Fruit fly (Drosophila melanogaster) whole organism: ENCODE measurements around the gene RpL26.

Source experiments
- CG8478 ChIP-seq: fragments of >200 bp; optimal IDR thresholded peaks from 2 replicates; lab custom pipeline; 2018; ENCODE audit warnings: inconsistent platforms
- Dll ChIP-seq: fragments of >200 bp; optimal IDR thresholded peaks from 2 replicates; lab custom pipeline; 2017
- EcR ChIP-seq, 2 experiments: fragments of >200 bp; optimal IDR thresholded peaks; 2 replicates each; lab custom pipeline; 2017; ENCODE audit warnings: missing biosample characterization in 2 of 2, missing genetic modification characterization in 2 of 2, missing genetic modification reagents in 2 of 2
- pan ChIP-seq: fragments of >200 bp; optimal IDR thresholded peaks from 2 replicates; lab custom pipeline; 2017
- psq ChIP-seq: fragments of >200 bp; optimal IDR thresholded peaks from 2 replicates; lab custom pipeline; 2017

DNA sequence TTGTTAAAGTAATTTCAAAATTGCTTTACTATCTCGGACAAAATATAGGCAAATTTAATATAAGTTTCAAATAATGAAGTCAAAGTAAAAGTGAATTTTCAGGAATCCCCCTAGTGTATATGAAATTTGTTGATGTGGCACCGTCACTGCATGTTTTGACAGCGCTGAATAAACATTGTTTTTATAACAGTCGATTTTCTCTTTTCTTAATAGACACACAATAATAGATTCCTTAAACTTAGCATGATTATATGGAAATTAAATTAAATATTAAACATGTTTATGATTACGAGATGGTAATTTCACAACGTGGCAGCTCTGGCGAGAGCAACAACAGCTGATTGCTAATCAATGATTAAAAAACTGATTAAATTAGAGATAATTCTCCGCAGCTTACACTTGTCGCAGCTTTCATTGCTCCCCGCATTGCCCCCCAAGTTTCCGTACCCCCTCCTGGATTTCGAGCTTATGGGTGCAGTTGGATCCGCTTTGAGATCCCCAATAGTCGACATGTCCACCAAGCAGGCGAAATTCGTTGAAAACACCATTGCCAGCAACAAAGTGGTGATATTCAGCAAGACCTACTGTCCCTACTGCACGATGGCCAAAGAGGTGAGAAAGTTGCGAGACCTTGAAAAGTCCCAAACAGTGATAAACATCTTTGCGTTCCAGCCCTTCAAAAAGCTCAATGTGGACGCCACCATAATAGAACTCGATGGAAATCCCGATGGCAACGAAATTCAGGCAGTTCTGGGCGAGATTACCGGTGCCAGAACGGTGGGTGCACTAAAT, 29.4 kb upstream of the RpL26 start, which contains the start of gene Grx1:
- TF ChIP-seq Dll (lab: Kevin White, UChicago) (no peak), CG8478 (lab: Kevin White, UChicago) (no peak), pan (lab: Kevin White, UChicago) (no peak), psq (lab: Kevin White, UChicago) (no peak), EcR (GFP tag; optimal IDR thresholded peaks at IDR 0.05; lab: Kevin White, UChicago) (no peak)
